Fruit fly (Drosophila melanogaster) whole organism, adult: ENCODE results near the gene CG32373.

ENCODE experiments used
- CG11617 ChIP-seq: fragments of 200-800 bp; sonication (Bioruptor generic); optimal IDR thresholded peaks from 2 replicates; lab custom pipeline; 2017; ENCODE audit warnings: mild to moderate bottlenecking, missing biosample characterization, missing genetic modification reagents, missing genetic modification characterization
- CG12768 ChIP-seq: fragments of 200-800 bp; sonication (Bioruptor generic); optimal IDR thresholded peaks from 2 replicates; lab custom pipeline; 2017; ENCODE audit warnings: missing biosample characterization, missing genetic modification characterization, mild to moderate bottlenecking, moderate library complexity, missing genetic modification reagents
- CG14711 ChIP-seq: fragments of 200-800 bp; sonication (Bioruptor generic); optimal IDR thresholded peaks from 2 replicates; lab custom pipeline; 2018; ENCODE audit warnings: missing biosample characterization, mild to moderate bottlenecking, missing genetic modification characterization, moderate library complexity
- CG1620 ChIP-seq: fragments of 200-800 bp; sonication (Bioruptor generic); optimal IDR thresholded peaks from 2 replicates; lab custom pipeline; 2016; ENCODE audit warnings: missing biosample characterization, missing genetic modification characterization
- CG33017 ChIP-seq: fragments of 200-800 bp; sonication (Bioruptor generic); optimal IDR thresholded peaks from 2 replicates; lab custom pipeline; 2018; ENCODE audit warnings: missing biosample characterization, mild to moderate bottlenecking, missing genetic modification characterization, moderate library complexity
- CG5204 ChIP-seq: fragments of 200-800 bp; sonication (Bioruptor generic); optimal IDR thresholded peaks from 2 replicates; lab custom pipeline; 2016; ENCODE audit warnings: missing biosample characterization, missing genetic modification characterization
- CG7045 ChIP-seq: fragments of 200-800 bp; sonication (Bioruptor generic); optimal IDR thresholded peaks from 2 replicates; lab custom pipeline; 2017; ENCODE audit warnings: missing biosample characterization, mild to moderate bottlenecking, missing genetic modification characterization
- CG7101 ChIP-seq: fragments of 200-800 bp; sonication (Bioruptor generic); optimal IDR thresholded peaks from 2 replicates; lab custom pipeline; 2018; ENCODE audit warnings: missing biosample characterization, mild to moderate bottlenecking, missing genetic modification characterization, moderate library complexity
- Clk ChIP-seq: fragments of 200-800 bp; sonication (Bioruptor generic); optimal IDR thresholded peaks from 2 replicates; lab custom pipeline; 2017; ENCODE audit warnings: missing biosample characterization, missing genetic modification characterization
- Crg-1 ChIP-seq: fragments of 200-800 bp; sonication (Bioruptor generic); optimal IDR thresholded peaks from 2 replicates; lab custom pipeline; 2016; ENCODE audit warnings: missing biosample characterization, missing genetic modification characterization
- Hr96 ChIP-seq: fragments of 200-800 bp; sonication (Bioruptor generic); optimal IDR thresholded peaks from 2 replicates; lab custom pipeline; 2016; ENCODE audit warnings: missing biosample characterization, missing genetic modification characterization
- Mnt ChIP-seq: fragments of 200-800 bp; sonication (Bioruptor generic); optimal IDR thresholded peaks from 2 replicates; lab custom pipeline; 2016; ENCODE audit warnings: missing biosample characterization, mild to moderate bottlenecking, missing genetic modification characterization
- bab1 ChIP-seq: fragments of 200-800 bp; sonication (Bioruptor generic); optimal IDR thresholded peaks from 3 replicates; lab custom pipeline; 2019; ENCODE audit warnings: missing biosample characterization, mild to moderate bottlenecking, missing genetic modification characterization, moderate library complexity
- cic ChIP-seq: fragments of 200-800 bp; sonication (Bioruptor generic); optimal IDR thresholded peaks from 2 replicates; lab custom pipeline; 2017; ENCODE audit warnings: missing biosample characterization, mild to moderate bottlenecking, missing genetic modification characterization, moderate library complexity
- cnc ChIP-seq, 2 experiments: fragments of >200 bp; optimal IDR thresholded peaks; 2 replicates each; lab custom pipeline; 2017
- kay ChIP-seq: fragments of 200-800 bp; sonication (Bioruptor generic); peaks from one replicate; lab custom pipeline; 2016; ENCODE audit warnings: missing biosample characterization, missing genetic modification characterization, borderline replicate concordance
- ovo ChIP-seq: fragments of 200-800 bp; sonication (Bioruptor generic); optimal IDR thresholded peaks from 2 replicates; lab custom pipeline; 2016; ENCODE audit warnings: missing biosample characterization, missing genetic modification characterization
- pad ChIP-seq: fragments of 200-800 bp; sonication (Bioruptor generic); optimal IDR thresholded peaks from 3 replicates; lab custom pipeline; 2017; ENCODE audit warnings: missing biosample characterization, missing genetic modification characterization, mild to moderate bottlenecking, moderate library complexity, missing genetic modification reagents
- tj ChIP-seq: fragments of 200-800 bp; sonication (Bioruptor generic); optimal IDR thresholded peaks from 3 replicates; lab custom pipeline; 2017; ENCODE audit warnings: missing biosample characterization, mild to moderate bottlenecking, missing genetic modification characterization, moderate library complexity
- toe ChIP-seq: fragments of 200-800 bp; sonication (Bioruptor generic); optimal IDR thresholded peaks from 2 replicates; lab custom pipeline; 2016; ENCODE audit warnings: missing biosample characterization, missing genetic modification characterization

The CG32373 gene

DNA sequence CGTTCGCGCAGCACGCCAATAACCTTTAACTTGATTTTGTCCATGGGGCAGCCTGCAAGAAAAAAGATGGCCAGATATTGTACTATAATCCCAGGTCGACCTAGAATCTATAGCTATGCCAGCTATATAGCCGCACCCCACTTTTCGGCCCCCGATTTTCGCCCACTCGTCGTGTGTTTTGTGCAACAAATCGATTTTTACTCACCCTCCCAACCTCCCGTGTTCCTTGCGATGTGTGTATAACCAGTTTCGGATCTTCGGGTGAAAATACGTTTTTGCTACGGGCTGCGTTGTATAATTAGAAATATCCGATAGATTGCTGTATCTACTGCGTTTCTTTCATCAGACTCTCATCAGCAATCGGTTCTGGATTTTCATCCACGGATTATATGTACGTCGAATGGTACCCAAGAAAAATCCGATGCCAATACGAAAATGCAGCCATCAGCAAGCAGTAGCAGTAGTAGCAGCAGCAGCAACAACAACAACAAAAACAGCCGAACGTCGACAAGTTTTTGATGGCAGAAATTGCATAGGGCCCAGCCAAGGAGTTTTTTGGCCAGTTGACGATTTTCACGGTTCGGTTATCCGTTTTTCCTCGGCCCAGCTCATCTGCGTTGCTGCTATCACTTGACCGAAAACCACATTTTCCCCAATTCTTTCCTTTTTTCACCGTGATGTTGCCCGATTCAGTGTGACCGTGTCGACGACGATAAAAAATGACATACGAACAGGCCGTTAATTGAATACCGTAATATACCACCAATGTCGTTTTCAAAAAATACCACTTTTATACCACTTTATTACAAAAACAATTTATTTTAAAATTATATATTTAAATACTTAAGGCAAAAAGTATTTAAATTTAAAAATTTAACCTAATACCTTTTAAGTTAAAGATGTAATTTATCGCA lies 4.0 kb downstream of the CG32373 start, which contains the start of gene CG7492:
TSS of gene CG7492 (minus strand) at position 705 of the 914 bp plus-strand sequence.
- no peak for TF ChIP-seq Mnt (GFP tag; lab: Kevin White, UChicago)
- peak; percentile 55 for TF ChIP-seq tj (GFP tag; lab: Kevin White, UChicago)

DNA sequence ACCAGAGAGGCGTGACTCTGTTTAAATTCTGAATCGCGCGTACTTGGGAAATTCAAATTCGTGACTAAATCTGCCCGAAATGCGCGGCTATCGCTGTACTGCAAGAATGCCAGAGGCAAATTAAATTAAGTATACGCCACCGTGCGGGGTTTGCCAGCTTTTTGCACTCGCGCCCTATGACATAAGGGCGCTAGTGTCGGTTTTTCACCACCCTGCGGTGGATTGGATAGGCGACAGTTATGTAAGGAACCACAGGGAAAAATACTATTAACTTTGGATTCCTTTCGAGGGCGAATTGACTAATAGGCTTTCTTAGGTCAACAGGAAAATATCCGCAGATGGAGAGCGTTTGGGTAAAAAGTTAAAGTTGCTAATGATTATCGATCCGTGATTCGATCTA lies 45.2 kb downstream of the CG32373 start, which contains the start of gene CG44195:
TSS of gene CG44195 (minus strand) at position 101 of the 400 bp plus-strand sequence.
- no peak for TF ChIP-seq CG1620 (GFP tag; lab: Kevin White, UChicago)
- no peak for TF ChIP-seq Crg-1 (GFP tag; lab: Kevin White, UChicago)
- no peak for TF ChIP-seq kay (GFP tag; lab: Kevin White, UChicago)

DNA sequence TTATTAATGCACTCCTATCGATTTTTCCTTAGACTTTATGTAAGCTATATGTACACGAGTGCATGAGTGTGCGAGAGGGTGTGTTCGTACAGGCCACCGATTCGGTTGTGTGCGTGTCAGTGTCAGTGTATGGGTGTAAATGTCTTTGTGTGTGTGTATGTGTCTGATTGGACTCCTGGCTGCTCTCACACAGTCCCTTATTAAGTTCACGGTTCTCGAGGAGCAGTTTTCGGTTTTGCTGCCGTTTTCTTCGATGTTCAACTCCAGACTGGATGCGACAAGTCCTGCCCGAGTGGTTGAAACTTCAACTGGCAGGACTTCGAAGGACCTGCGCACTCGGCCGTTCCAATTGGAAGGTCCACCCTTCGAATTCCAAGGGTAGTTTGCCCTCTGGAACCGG lies 63.0 kb downstream of the CG32373 start:
- no peak for TF ChIP-seq cic (GFP tag; lab: Kevin White, UChicago)
- no peak for TF ChIP-seq CG12768 (GFP tag; lab: Kevin White, UChicago)
- peak; percentile 12 for TF ChIP-seq pad (GFP tag; lab: Kevin White, UChicago)
- no peak for TF ChIP-seq Crg-1 (GFP tag; lab: Kevin White, UChicago)
- TF ChIP-seq CG7045 (GFP tag; lab: Kevin White, UChicago) = no peak
- no peak for TF ChIP-seq CG5204 (GFP tag; lab: Kevin White, UChicago)

DNA sequence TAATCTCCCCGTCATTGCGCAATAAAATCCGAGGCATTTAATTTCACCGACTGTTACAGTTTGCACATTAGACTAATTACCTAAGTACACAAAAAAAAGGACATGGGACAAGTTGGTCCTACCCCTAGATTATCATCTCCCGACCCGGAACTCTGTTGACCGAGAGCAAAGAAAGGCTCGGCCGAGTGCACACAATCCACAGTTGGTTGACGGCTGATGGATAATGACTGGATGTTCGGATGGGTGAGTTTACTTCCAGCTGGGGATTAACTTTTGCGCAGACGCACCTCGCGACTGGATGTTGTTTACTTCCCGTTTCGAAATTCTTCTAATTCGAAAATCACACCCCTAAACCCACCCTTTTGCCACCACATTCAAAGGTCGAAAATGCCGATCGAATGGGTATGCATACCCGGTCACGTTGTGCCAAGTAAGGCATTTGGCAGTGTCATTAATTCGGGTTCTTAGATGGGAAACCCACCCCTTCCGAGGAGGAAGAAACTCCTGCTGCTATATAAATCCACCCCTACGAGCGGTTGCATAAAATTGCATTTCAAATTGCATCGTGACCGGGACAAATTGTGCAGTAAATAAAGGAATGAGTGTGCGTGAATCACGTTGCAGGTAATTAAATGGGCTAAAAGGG lies 64.1 kb downstream of the CG32373 start:
- no peak for TF ChIP-seq toe (GFP tag; lab: Kevin White, UChicago)
- no peak for TF ChIP-seq CG14711 (tag; lab: Kevin White, UChicago)
- TF ChIP-seq CG5204 (GFP tag; lab: Kevin White, UChicago) = no peak
- TF ChIP-seq CG33017 (tag; lab: Kevin White, UChicago) = no peak
- no peak for TF ChIP-seq tj (GFP tag; lab: Kevin White, UChicago)
- no peak for TF ChIP-seq CG11617 (GFP tag; lab: Kevin White, UChicago)
- no peak for TF ChIP-seq bab1 (GFP tag; lab: Kevin White, UChicago)
- TF ChIP-seq CG7101 = no peak
- no peak for TF ChIP-seq Hr96
- TF ChIP-seq CG1620 (GFP tag; lab: Kevin White, UChicago) = no peak
- no peak for TF ChIP-seq kay (GFP tag; lab: Kevin White, UChicago)
- no peak for TF ChIP-seq CG7045 (GFP tag; lab: Kevin White, UChicago)
- no peak for TF ChIP-seq ovo (GFP tag; lab: Kevin White, UChicago)
- no peak for TF ChIP-seq cnc (optimal IDR thresholded peaks at IDR 0.05; lab: Kevin White, UChicago)
- no peak for TF ChIP-seq CG12768 (GFP tag; lab: Kevin White, UChicago)

DNA sequence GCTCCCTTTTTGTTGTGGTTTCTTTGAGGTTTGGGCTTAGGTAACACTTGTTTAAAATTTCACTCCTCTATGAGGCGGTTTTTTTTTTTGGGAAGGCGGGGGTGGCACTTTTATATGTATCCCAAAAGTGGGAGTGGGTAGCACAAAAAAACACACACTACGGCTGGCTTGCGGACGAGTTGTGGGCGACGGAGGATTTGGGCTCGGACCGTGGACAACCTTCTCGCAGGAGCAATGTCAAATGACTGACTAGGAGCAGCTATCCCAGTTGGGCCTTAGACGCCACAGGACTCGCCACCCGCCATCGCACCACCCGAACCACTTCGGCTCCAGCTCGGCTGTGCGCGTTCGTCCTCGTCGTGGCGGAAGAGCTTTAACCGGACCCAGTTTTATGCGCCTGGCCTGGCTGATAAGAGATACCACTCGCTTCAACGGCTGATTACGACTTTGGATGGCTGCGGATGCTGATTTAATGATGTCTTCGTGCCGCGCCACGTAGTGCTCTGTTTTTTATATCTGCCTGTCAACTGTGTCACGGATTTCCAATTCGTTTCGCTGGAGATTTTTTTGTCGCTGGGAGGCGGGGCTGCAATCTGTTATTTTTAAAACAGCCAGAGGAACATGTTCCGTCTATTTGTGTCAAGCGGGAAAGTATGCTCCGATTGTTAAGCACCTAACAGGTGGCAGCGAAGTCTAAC lies 67.7 kb downstream of the CG32373 start, which contains the start of gene Ank2:
TSS of gene Ank2 (minus strand) at position 533 of the 698 bp plus-strand sequence.
- TF ChIP-seq pad (GFP tag; lab: Kevin White, UChicago) (no peak), Clk (GFP tag; lab: Kevin White, UChicago) (no peak), ovo (GFP tag; lab: Kevin White, UChicago) (no peak), bab1 (GFP tag; lab: Kevin White, UChicago) (no peak), CG1620 (GFP tag; lab: Kevin White, UChicago) (no peak), CG12768 (GFP tag; lab: Kevin White, UChicago) (no peak), cic (GFP tag; lab: Kevin White, UChicago) (no peak)

DNA sequence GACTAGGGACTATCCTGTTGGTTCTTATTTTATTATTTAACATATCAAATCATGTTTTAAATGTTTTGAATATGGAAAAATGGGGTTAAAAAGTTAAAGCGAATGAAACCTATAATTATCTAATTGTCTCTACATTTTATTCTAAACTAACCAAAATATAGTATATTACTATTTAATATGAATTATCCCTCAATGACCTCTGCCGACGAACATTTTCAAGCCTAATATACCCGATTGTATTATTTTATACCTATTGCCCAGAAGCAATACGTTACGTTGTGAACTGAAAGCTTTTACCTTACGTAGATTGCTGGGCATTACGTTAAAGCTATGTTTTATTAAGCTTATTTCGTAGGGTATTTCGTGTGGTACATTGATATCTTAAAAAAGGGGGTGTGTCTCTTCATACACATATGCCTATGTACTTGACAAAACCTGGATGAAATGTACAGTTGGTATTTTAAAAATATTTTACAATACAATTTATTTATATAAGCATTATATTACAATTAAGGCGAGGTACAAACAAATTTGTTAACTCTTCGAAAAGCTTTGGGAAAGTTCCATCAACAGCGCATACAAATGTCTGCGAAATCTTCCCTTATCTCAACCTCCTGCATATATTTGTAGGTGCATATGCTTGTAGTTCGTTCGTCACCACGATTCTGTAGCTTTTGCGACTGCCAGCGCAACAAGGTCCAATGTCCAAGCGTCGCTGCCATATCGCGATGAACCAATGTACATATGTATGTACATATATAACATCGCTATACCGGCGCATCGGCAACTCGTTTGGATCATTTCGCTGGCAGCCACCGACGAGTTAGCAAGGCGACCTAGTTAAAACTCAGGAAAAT lies 68.4 kb downstream of the CG32373 start, which contains the start of gene Mcad:
TSS of gene Mcad (plus strand) at position 790 of the 857 bp plus-strand sequence.
- TF ChIP-seq Hr96 = peak; percentile 45
- peak; percentile 65 for TF ChIP-seq CG5204 (GFP tag; lab: Kevin White, UChicago)
- peak; percentile 91 for TF ChIP-seq CG11617 (GFP tag; lab: Kevin White, UChicago)
- TF ChIP-seq pad (GFP tag; lab: Kevin White, UChicago) = peak; percentile 75
- TF ChIP-seq CG7045 (GFP tag; lab: Kevin White, UChicago) = peak; percentile 88
- peak; percentile 44 for TF ChIP-seq Crg-1 (GFP tag; lab: Kevin White, UChicago)
- TF ChIP-seq cnc (optimal IDR thresholded peaks at IDR 0.05; lab: Kevin White, UChicago) = no peak
- peak; percentile 94 for TF ChIP-seq CG33017 (tag; lab: Kevin White, UChicago)
- peak; percentile 74 for TF ChIP-seq Clk (GFP tag; lab: Kevin White, UChicago)
- peak; percentile 95 for TF ChIP-seq bab1 (GFP tag; lab: Kevin White, UChicago)
- peak; percentile 83 for TF ChIP-seq CG14711 (tag; lab: Kevin White, UChicago)
- peak; percentile 56 for TF ChIP-seq CG1620 (GFP tag; lab: Kevin White, UChicago)
- TF ChIP-seq CG7101 = peak; percentile 93
- TF ChIP-seq ovo (GFP tag; lab: Kevin White, UChicago) = peak; percentile 28
- TF ChIP-seq kay (GFP tag; lab: Kevin White, UChicago) = peak; percentile 97
- peak; percentile 76 for TF ChIP-seq Mnt (GFP tag; lab: Kevin White, UChicago)
- TF ChIP-seq CG12768 (GFP tag; lab: Kevin White, UChicago) = peak; percentile 96
- TF ChIP-seq cic (GFP tag; lab: Kevin White, UChicago) = peak; percentile 83
- TF ChIP-seq tj (GFP tag; lab: Kevin White, UChicago) = peak; percentile 79
- TF ChIP-seq toe (GFP tag; lab: Kevin White, UChicago) = peak; percentile 80
